Worm (Caenorhabditis elegans) whole organism, dauer: ENCODE results near the gene Y61A9LA.10.
"Not testable (repeated sequence)": the region's sequence is repeated elsewhere in the genome, so short reads cannot be mapped to it uniquely, and the experiment has no call there.

Experiments
- unc-62 ChIP-seq: sonication (generic microtip); optimal IDR thresholded peaks from 2 replicates; lab custom pipeline; 2017; ENCODE audit warnings: missing biosample characterization, missing genetic modification reagents, missing genetic modification characterization

The Y61A9LA.10 gene

DNA sequence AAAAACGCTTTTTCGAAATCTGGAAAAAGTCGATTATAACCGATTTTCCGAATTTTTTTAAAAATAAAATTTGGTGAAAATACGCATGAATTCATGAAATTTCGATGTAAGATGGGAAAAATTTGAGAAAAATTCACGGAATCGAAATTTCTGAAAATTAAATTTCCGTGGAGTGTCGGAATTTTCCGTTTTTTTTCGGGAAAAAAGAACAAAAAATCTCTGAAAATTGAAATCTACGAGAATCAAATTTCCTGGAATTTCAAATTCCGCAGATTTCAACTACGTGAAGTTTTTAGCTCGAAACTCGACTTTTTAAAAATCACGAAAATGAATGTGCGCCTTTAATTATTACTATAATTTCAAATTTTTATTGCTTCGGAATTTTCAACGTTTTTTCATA is 10.7 kb upstream of the Y61A9LA.10 start:
- TF ChIP-seq unc-62 (GFP tag; lab: Kevin White, UChicago): no peak

DNA sequence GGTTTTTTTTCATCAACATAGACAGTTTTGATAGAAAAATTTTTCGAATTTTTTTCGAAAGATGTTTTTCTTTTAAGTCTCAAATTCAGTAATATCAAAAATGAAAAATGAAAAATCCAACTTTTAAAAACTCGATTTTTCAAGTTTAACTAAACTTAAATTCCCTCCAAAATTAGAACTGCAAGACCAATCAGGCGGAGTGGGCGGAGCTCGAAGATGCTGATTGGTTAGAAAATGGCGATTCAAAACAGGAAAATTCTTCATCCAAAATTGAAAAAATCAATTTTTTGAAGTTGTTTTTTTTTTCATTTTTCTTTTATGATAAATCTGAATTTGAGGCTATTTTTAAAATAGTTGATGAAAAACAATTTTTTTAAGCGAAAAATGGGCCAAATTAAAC is 9.1 kb upstream of the Y61A9LA.10 start:
- no peak for TF ChIP-seq unc-62 (GFP tag; lab: Kevin White, UChicago)

DNA sequence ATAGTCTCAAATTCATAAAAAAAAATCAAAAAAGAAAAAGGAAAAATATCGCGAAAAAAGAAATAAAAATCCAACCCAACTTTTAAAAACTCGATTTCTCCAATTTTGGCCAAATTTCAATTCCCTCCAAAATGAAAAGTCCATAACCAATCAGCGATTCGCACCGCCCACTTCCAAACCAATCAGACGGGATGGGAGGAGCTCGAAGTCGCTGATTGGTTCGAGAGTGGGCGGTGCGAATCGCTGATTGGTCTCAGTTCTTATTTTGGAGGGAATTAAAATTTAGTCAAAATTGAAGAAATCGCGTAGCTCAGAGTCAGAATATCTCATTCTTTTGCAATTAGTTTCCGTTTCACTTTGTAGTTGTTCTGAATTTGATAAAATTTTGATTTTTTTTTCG is 7.9 kb upstream of the Y61A9LA.10 start:
- TF ChIP-seq unc-62 (GFP tag; lab: Kevin White, UChicago): no peak

DNA sequence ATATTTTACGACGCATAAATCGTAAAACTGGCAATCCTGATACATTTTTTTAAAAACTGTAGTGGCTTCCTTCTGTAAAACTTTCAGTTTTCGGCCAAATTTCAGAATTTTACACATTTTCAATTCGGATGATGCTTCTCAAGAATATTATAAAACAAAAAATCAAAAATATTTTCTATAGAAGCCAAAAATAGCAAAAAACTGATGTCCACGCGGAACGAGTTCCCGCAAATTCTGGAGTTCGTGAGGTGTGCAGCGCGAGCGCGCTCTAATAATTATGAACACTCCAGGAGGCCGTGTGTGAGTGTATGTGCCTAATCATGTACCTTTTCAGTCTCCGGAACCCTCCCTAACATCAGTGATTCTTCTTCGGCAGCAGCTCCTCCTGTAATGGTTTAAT is 1.6 kb upstream of the Y61A9LA.10 start, which contains the start of gene sumv-2:
TSS of gene sumv-2 (plus strand) at position 301 of the 400 bp plus-strand sequence.
- no peak for TF ChIP-seq unc-62 (GFP tag; lab: Kevin White, UChicago)

ce11 chrV:4606828-4607227 is 8.8 kb downstream of the Y61A9LA.10 start, which contains the start of gene txt-6:
Gene txt-6, minus strand, starts transcription at chrV:4606928.
- no peak for TF ChIP-seq unc-62 (GFP tag; lab: Kevin White, UChicago)

DNA sequence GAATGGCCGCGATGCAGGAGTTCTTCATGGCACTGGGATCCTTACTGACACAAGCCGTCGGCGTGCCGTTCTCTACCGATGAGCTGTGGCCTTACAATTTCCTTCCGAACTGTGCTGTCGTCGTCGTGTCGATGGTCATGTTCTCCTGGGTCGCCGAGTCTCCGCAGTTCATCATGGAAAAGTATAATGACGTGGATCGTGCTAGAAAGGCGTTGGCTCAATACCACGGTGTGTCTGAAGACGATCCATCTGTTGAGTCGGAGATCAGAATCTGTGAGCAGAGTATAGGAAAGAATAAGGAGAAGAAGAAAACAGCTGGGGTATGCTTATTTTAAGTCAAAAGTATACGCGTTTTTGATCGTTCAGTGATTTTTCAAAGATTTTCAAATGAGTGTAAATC is 16.4 kb downstream of the Y61A9LA.10 start:
- TF ChIP-seq unc-62 (GFP tag; lab: Kevin White, UChicago): no peak

- no peak for TF ChIP-seq unc-62 (GFP tag; lab: Kevin White, UChicago)
Measured at ce11 chrV:4598489-4598888, 17.1 kb downstream of the Y61A9LA.10 start.

DNA sequence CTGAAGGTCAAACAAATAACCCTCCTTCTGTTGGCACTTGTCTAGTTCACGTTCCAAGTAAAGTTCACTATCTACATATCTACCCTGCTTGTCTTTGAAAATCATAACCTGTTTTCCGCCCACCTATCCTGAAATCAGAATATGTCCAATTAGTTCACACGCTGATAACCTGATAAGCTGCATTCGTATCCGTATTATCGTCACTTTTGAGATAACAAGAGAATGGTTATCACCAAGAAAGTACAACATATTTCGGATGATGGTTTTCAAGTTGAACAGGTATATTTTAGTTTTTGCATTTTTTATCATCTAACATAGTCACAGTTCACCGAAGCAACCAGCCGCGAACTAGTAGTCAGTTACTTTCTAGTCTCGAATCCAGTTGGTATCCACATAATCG is 24.8 kb downstream of the Y61A9LA.10 start:
- TF ChIP-seq unc-62 (GFP tag; lab: Kevin White, UChicago): no peak

ce11 chrV:4585009-4585408 is 30.6 kb downstream of the Y61A9LA.10 start, which contains the start of gene Y61A9LA.1:
Gene Y61A9LA.1, plus strand, starts transcription at chrV:4585309.
- no peak for TF ChIP-seq unc-62 (GFP tag; lab: Kevin White, UChicago)

ce11 chrV:4580594-4580993 is 35.0 kb downstream of the Y61A9LA.10 start:
- TF ChIP-seq unc-62 (GFP tag; lab: Kevin White, UChicago): no peak

DNA sequence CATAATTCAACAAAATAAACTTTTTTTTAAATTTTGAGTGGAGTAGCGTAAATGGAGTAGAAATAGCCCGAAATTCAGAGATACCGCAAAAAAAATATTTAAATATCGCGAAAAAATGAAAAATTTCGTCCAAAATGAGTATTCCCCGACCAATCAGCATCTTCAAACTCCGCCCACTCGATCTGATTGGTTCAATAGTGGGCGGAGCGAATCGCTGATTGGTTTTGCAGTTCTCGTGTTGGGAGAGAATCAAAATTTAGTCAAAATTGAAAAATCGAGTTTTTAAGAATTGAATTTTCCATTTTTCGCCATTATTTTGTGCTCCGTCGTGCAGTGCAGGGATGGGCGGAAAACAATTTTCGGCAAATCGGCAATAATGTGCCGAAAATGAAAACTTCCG is 40.2 kb downstream of the Y61A9LA.10 start:
- no peak for TF ChIP-seq unc-62 (GFP tag; lab: Kevin White, UChicago)

ce11 chrV:4573824-4574223 is 41.8 kb downstream of the Y61A9LA.10 start, which contains the start of gene hpo-39:
Gene hpo-39, minus strand, starts transcription at chrV:4573924.
- TF ChIP-seq unc-62 (GFP tag; lab: Kevin White, UChicago): not testable (repeated sequence)

ce11 chrV:4571997-4572396 is 43.6 kb downstream of the Y61A9LA.10 start:
- TF ChIP-seq unc-62 (GFP tag; lab: Kevin White, UChicago): no peak

ce11 chrV:4570833-4571232 is 44.8 kb downstream of the Y61A9LA.10 start, which contains the start of gene Y61A9LA.3:
Gene Y61A9LA.3, plus strand, starts transcription at chrV:4571133.
- no peak for TF ChIP-seq unc-62 (GFP tag; lab: Kevin White, UChicago)

DNA sequence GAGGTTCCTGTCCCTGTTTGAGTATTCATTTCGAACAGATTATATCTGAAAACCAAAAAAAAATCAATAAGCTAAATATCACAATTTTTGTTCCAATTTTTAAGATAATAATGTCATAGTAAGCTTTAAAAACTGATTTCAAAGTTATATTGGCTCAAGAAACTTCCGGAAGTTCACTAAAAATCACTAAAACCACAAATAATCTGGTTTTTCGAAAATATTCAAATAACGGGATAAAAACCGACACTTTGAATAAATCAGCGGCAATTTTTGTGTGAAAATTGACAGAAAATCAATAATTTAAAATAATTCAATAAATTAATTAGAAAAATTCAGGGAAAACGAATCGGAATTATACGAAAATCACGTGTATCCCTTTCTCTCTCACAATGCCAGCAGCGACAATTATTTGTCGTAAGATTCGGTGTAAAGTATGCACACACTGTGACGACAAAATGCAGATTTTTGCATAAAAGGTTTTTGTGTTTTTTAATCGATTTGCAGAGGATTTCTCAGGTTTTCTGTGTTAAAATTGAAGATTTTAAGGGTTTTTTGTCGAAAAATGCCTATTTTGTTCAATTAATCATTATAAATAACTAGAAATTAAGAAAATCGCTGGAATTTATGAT is 45.5 kb downstream of the Y61A9LA.10 start, which contains the start of gene sut-2:
TSS of gene sut-2 (minus strand) at position 51 of the 629 bp plus-strand sequence.
- TF ChIP-seq unc-62 (GFP tag; lab: Kevin White, UChicago): no peak

DNA sequence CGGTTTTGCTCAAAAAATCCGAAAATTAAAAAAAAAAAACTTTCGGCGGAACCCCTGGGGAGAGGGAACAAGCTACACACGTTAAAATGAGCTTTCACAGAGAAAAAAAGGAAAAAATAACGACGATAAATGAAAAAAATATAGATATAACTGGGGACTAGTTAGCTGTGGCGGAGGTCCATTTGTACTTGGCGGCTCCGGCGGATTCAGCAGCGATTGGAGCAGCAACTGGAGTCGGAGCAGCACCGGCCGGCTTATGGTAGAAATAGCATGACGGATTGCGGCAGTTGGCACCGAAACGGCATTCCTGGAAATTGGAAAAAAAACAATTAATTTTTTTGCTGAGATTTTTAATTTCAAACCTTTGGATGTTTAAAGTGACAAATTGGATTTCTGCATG is 53.1 kb downstream of the Y61A9LA.10 start:
- no peak for TF ChIP-seq unc-62 (GFP tag; lab: Kevin White, UChicago)

DNA sequence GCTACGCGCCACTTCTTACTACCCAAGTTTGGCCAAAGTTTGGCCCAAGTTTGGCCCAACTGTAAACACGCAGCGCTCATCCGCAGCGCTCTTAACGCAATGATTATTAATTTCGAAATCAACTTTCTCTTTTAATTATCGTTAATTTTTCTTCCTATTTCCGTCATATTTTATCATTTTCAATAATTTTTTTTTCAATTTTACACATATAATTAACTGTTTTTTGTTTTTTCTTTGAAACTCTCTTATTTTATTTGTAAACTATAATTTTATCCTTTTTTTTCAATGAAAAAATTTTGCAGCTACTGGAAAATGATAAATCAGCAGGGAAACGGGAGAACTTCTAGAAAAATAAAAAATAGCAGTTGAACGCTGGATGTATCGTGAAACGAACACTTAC is 55.2 kb downstream of the Y61A9LA.10 start, which contains the start of gene Y61A9LA.4:
TSS of gene Y61A9LA.4 (plus strand) at position 301 of the 400 bp plus-strand sequence.
- TF ChIP-seq unc-62 (GFP tag; lab: Kevin White, UChicago): not testable (repeated sequence)
